Worm (Caenorhabditis elegans): ENCODE measurements around the gene hrg-4.

DNA sequence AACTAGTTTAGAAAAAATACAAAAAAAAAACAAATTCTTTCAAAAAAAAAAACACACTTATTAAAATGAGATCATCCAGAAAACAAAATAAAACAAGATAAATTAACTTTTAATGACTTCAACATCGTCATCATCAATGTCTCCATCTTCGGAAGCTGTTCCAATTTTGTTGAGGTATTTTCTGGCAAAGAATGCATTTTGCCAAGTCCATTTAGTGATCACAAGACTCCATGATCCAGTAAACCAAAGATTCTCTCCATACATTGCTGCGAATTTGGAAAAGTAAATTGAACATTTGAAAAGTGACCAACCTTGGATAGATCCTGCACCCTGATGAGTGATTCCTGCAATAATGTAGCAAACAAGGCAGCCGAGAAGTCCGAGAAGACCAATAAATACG, 676 bp downstream of the hrg-4 start:
- TF ChIP-seq snpc-4 (tag; optimal IDR thresholded peaks at IDR 0.05) (no peak), nhr-76 (tag; optimal IDR thresholded peaks at IDR 0.05) (no peak)
